Fruit fly (Drosophila melanogaster): Measurements from ENCODE around the gene Afti.

Afti gene

DNA sequence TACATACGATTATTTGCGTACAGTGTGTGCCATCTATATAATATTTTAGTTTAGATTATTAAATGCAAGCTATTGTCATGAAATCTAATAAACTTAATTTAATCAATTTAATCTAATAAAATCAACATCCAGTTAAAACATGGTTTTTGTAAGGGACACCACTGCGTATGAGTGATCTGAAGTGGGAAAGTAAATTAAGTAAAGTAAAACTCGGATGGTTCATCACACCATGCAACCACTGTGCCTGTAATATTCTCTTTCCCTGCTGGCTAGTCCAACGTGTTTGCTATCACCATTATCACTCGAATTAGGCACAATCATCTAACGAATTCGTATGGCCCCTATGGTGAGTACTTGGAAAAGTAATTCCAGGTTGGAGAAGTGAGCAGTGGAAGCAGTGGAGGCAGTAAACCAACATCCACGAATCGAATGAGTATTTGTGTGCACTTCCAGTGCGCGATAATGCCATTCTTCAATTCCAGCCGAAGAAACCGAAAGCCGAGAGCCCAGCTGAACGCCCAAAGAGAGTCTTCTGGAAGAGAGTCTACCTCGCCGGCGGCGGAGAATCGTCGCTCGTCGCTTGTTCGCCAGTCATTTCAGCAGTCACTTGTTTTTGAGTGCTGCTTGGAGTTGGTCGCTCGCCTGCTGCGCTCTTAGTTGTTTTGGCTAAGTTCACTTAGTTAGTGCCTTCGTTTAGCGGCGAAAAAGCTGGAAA is 37.7 kb downstream of the Afti start, which contains the start of gene red (continued):
- TF ChIP-seq Sox100B (GFP tag; optimal IDR thresholded peaks at IDR 0.05): peak; percentile 60
- peak; percentile 96 for TF ChIP-seq exex (tag; optimal IDR thresholded peaks at IDR 0.05)
- TF ChIP-seq CG10959 (GFP tag; IDR thresholded peaks at IDR 0.05): no peak
- TF ChIP-seq CG3281 (GFP tag; optimal IDR thresholded peaks at IDR 0.05): peak; percentile 88
- TF ChIP-seq CG4707 (GFP tag; optimal IDR thresholded peaks at IDR 0.05): no peak
- no peak for TF ChIP-seq CG17802 (tag; optimal IDR thresholded peaks at IDR 0.05)
- TF ChIP-seq org-1 (GFP tag; optimal IDR thresholded peaks at IDR 0.05): peak; percentile 48
- TF ChIP-seq seq (GFP tag; IDR thresholded peaks at IDR 0.05): peak; percentile 65
- peak; percentile 85 for TF ChIP-seq PHDP (tag; optimal IDR thresholded peaks at IDR 0.05)
- TF ChIP-seq kah (GFP tag; optimal IDR thresholded peaks at IDR 0.05): no peak
- TF ChIP-seq dm (GFP tag; optimal IDR thresholded peaks at IDR 0.05): no peak
- no peak for TF ChIP-seq CG8765 (GFP tag; IDR thresholded peaks at IDR 0.05)
- peak; percentile 29 for TF ChIP-seq Nf-YC (tag; optimal IDR thresholded peaks at IDR 0.05)
- TF ChIP-seq sens (GFP tag): peak; percentile 91
- peak; percentile 53 for TF ChIP-seq CG5245 (GFP tag; optimal IDR thresholded peaks at IDR 0.05)
- no peak for TF ChIP-seq trh (GFP tag; optimal IDR thresholded peaks at IDR 0.05)
- TF ChIP-seq CG12219 (GFP tag; optimal IDR thresholded peaks at IDR 0.05): peak; percentile 58
- no peak for TF ChIP-seq klu (GFP tag; IDR thresholded peaks at IDR 0.05)
- peak; percentile 45 for TF ChIP-seq CG15601 (tag; optimal IDR thresholded peaks at IDR 0.05)
- TF ChIP-seq D19A (tag; optimal IDR thresholded peaks at IDR 0.05): peak; percentile 65
- TF ChIP-seq Meics (GFP tag; optimal IDR thresholded peaks at IDR 0.05): peak; percentile 83
- peak; percentile 49 for TF ChIP-seq CG7786 (GFP tag; optimal IDR thresholded peaks at IDR 0.05)
- TF ChIP-seq CG8359 (GFP tag; optimal IDR thresholded peaks at IDR 0.05; ENCODE audit: borderline replicate concordance): no peak
- TF ChIP-seq CG13624 (GFP tag; optimal IDR thresholded peaks at IDR 0.05): peak; percentile 31
- TF ChIP-seq CG18764 (GFP tag; optimal IDR thresholded peaks at IDR 0.05): peak; percentile 16
- no peak for TF ChIP-seq gsb-n (tag; optimal IDR thresholded peaks at IDR 0.05)
- no peak for TF ChIP-seq CG10321 (GFP tag; IDR thresholded peaks at IDR 0.05)
- peak; percentile 23 for TF ChIP-seq jing (GFP tag; optimal IDR thresholded peaks at IDR 0.05)
- peak; percentile 70 for TF ChIP-seq BtbVII (GFP tag; optimal IDR thresholded peaks at IDR 0.05)
- peak; percentile 84 for TF ChIP-seq CG7839 (tag; optimal IDR thresholded peaks at IDR 0.05)
- TF ChIP-seq grn (GFP tag; optimal IDR thresholded peaks at IDR 0.05): peak; percentile 59
- no peak for TF ChIP-seq CG17186 (GFP tag; optimal IDR thresholded peaks at IDR 0.05)
- TF ChIP-seq cad (GFP tag; optimal IDR thresholded peaks at IDR 0.05): no peak
- peak; percentile 65 for TF ChIP-seq Six4 (GFP tag; optimal IDR thresholded peaks at IDR 0.05)
- peak; percentile 61 for TF ChIP-seq sd (tag; optimal IDR thresholded peaks at IDR 0.05)
- no peak for TF ChIP-seq usp (GFP tag; optimal IDR thresholded peaks at IDR 0.05)
- TF ChIP-seq ab (GFP tag; optimal IDR thresholded peaks at IDR 0.05): no peak
- TF ChIP-seq wek (GFP tag; optimal IDR thresholded peaks at IDR 0.05): peak; percentile 26
- peak; percentile 16 for TF ChIP-seq B-H2 (GFP tag; optimal IDR thresholded peaks at IDR 0.05)
- TF ChIP-seq sqz (GFP tag; optimal IDR thresholded peaks at IDR 0.05): peak; percentile 47
- TF ChIP-seq pum (GFP tag; optimal IDR thresholded peaks at IDR 0.05): peak; percentile 48
- no peak for TF ChIP-seq inv (GFP tag; IDR thresholded peaks at IDR 0.05; ENCODE audit: partially characterized antibody)
- TF ChIP-seq CG13296 (GFP tag; optimal IDR thresholded peaks at IDR 0.05): peak; percentile 65
- TF ChIP-seq Dek (tag; optimal IDR thresholded peaks at IDR 0.05): peak; percentile 62
- TF ChIP-seq slbo (GFP tag; IDR thresholded peaks at IDR 0.05): peak; percentile 80
- no peak for TF ChIP-seq CG17612 (GFP tag; IDR thresholded peaks at IDR 0.05)
- no peak for TF ChIP-seq CG3838 (GFP tag; optimal IDR thresholded peaks at IDR 0.05)
- peak; percentile 9 for TF ChIP-seq CG2202 (tag; optimal IDR thresholded peaks at IDR 0.05)
- TF ChIP-seq unpg (GFP tag; optimal IDR thresholded peaks at IDR 0.05): peak; percentile 66
- peak; percentile 49 for TF ChIP-seq NK7.1 (GFP tag; optimal IDR thresholded peaks at IDR 0.05)

Measured in whole organism, embryonic.